Fruit fly (Drosophila melanogaster) whole organism, embryonic: ENCODE measurements around the gene Dus1.

ENCODE experiments used
- Abd-B ChIP-seq: fragments of 200-800 bp; sonication (Bioruptor generic); optimal IDR thresholded peaks from 2 replicates; lab custom pipeline; 2018; ENCODE audit warnings: missing biosample characterization, mild to moderate bottlenecking, missing genetic modification characterization, moderate library complexity
- Blimp-1 ChIP-seq: fragments of 200-800 bp; sonication (Bioruptor generic); optimal IDR thresholded peaks from 3 replicates; lab custom pipeline; 2018; ENCODE audit warnings: missing biosample characterization, missing genetic modification characterization, mild to moderate bottlenecking, moderate library complexity, missing genetic modification reagents
- Bteb2 ChIP-seq: fragments of 200-800 bp; sonication (Bioruptor generic); optimal IDR thresholded peaks from 2 replicates; lab custom pipeline; 2016; ENCODE audit warnings: missing biosample characterization, missing genetic modification characterization
- CG10431 ChIP-seq: fragments of 200-800 bp; sonication (Bioruptor generic); optimal IDR thresholded peaks from 3 replicates; lab custom pipeline; 2018; ENCODE audit warnings: missing biosample characterization, mild to moderate bottlenecking, missing genetic modification characterization
- CG10979 ChIP-seq: fragments of 200-800 bp; sonication (Bioruptor generic); optimal IDR thresholded peaks from 2 replicates; lab custom pipeline; 2018; ENCODE audit warnings: missing biosample characterization, mild to moderate bottlenecking, missing genetic modification characterization, moderate library complexity
- CG11085 ChIP-seq: fragments of 200-800 bp; sonication (Bioruptor generic); IDR thresholded peaks from 2 replicates; pipeline ENCODE4 v1.3.6; 2022; ENCODE audit warnings: missing biosample characterization, missing genetic modification characterization
- CG12155 ChIP-seq: fragments of 200-800 bp; sonication (Bioruptor generic); optimal IDR thresholded peaks from 3 replicates; lab custom pipeline; 2016; ENCODE audit warnings: missing biosample characterization, missing genetic modification characterization
- CG13123 ChIP-seq: fragments of 200-800 bp; sonication (Bioruptor generic); optimal IDR thresholded peaks from 2 replicates; lab custom pipeline; 2016; ENCODE audit warnings: missing biosample characterization, missing genetic modification characterization
- CG13287 ChIP-seq: fragments of 200-800 bp; sonication (Bioruptor generic); IDR thresholded peaks from 2 replicates; pipeline ENCODE4 v1.3.6; 2022; ENCODE audit warnings: missing biosample characterization, missing genetic modification characterization; ENCODE audit not compliant: partially characterized antibody
- CG13894 ChIP-seq: fragments of 200-800 bp; sonication (Bioruptor generic); optimal IDR thresholded peaks from 3 replicates; lab custom pipeline; 2018; ENCODE audit warnings: missing biosample characterization, mild to moderate bottlenecking, missing genetic modification characterization, moderate library complexity
- CG15514 ChIP-seq: fragments of 200-800 bp; sonication (Bioruptor generic); optimal IDR thresholded peaks from 3 replicates; lab custom pipeline; 2017; ENCODE audit warnings: missing biosample characterization, missing genetic modification characterization, mild to moderate bottlenecking, moderate library complexity, missing genetic modification reagents
- CG15601 ChIP-seq: fragments of 200-800 bp; sonication (Bioruptor generic); optimal IDR thresholded peaks from 3 replicates; lab custom pipeline; 2019; ENCODE audit warnings: missing biosample characterization, mild to moderate bottlenecking, missing genetic modification characterization, moderate library complexity
- CG1602 ChIP-seq: fragments of 200-800 bp; sonication (Bioruptor generic); optimal IDR thresholded peaks from 3 replicates; lab custom pipeline; 2016; ENCODE audit warnings: missing biosample characterization, missing genetic modification characterization
- CG17802 ChIP-seq: fragments of 200-800 bp; sonication (Bioruptor generic); optimal IDR thresholded peaks from 2 replicates; lab custom pipeline; 2018; ENCODE audit warnings: missing biosample characterization, mild to moderate bottlenecking, missing genetic modification characterization, moderate library complexity
- CG1832 ChIP-seq: fragments of 200-800 bp; sonication (Bioruptor generic); optimal IDR thresholded peaks from 2 replicates; lab custom pipeline; 2017; ENCODE audit warnings: missing biosample characterization, mild to moderate bottlenecking, missing genetic modification characterization, inconsistent platforms
- CG32767 ChIP-seq: fragments of 200-800 bp; sonication (Bioruptor generic); IDR thresholded peaks from 2 replicates; pipeline ENCODE4 v1.3.6; 2022; ENCODE audit warnings: missing biosample characterization, missing genetic modification characterization
- CG32772 ChIP-seq: fragments of 200-800 bp; sonication (Bioruptor generic); IDR thresholded peaks from 2 replicates; pipeline ENCODE4 v1.3.6; 2022; ENCODE audit warnings: missing biosample characterization, missing genetic modification characterization
- CG33213 ChIP-seq: fragments of 200-800 bp; sonication (Bioruptor generic); optimal IDR thresholded peaks from 3 replicates; lab custom pipeline; 2016; ENCODE audit warnings: missing biosample characterization, missing genetic modification characterization
- CG5180 ChIP-seq: fragments of 200-800 bp; sonication (Bioruptor generic); optimal IDR thresholded peaks from 3 replicates; lab custom pipeline; 2017; ENCODE audit warnings: missing biosample characterization, missing genetic modification characterization, mild to moderate bottlenecking, moderate library complexity, missing genetic modification reagents
- CG6683 ChIP-seq: fragments of 200-800 bp; sonication (Bioruptor generic); optimal IDR thresholded peaks from 2 replicates; lab custom pipeline; 2017; ENCODE audit warnings: missing biosample characterization, mild to moderate bottlenecking, missing genetic modification characterization, missing genetic modification reagents
- CG7372 ChIP-seq: fragments of 200-800 bp; sonication (Bioruptor generic); IDR thresholded peaks from 2 replicates; pipeline ENCODE4 v1.3.6; 2022; ENCODE audit warnings: missing biosample characterization, missing genetic modification characterization
- CG8281 ChIP-seq: fragments of 200-800 bp; sonication (Bioruptor generic); optimal IDR thresholded peaks from 2 replicates; lab custom pipeline; 2018; ENCODE audit warnings: missing biosample characterization, mild to moderate bottlenecking, missing genetic modification characterization, moderate library complexity
- CG8944 ChIP-seq: fragments of 200-800 bp; sonication (Bioruptor generic); optimal IDR thresholded peaks from 3 replicates; lab custom pipeline; 2016; ENCODE audit warnings: missing biosample characterization, missing genetic modification characterization
- Dbx ChIP-seq: fragments of 200-800 bp; sonication (Bioruptor generic); IDR thresholded peaks from 3 replicates; pipeline ENCODE4 v1.3.6; 2022; ENCODE audit warnings: missing biosample characterization, missing genetic modification characterization
- Dll ChIP-seq: fragments of 200-800 bp; sonication (Bioruptor generic); IDR thresholded peaks from 4 replicates; pipeline ENCODE4 v1.3.6; 2022; ENCODE audit warnings: missing biosample characterization, missing genetic modification characterization; ENCODE audit not compliant: partially characterized antibody
- ERR ChIP-seq: fragments of 200-800 bp; sonication (Bioruptor generic); optimal IDR thresholded peaks from 2 replicates; lab custom pipeline; 2016; ENCODE audit warnings: missing biosample characterization, missing genetic modification characterization
- Gsc ChIP-seq: fragments of 200-800 bp; sonication (Bioruptor generic); IDR thresholded peaks from 2 replicates; pipeline ENCODE4 v1.3.6; 2022; ENCODE audit warnings: missing biosample characterization, missing genetic modification characterization
- HLHmδ ChIP-seq: fragments of 200-800 bp; sonication (Bioruptor generic); optimal IDR thresholded peaks from 2 replicates; lab custom pipeline; 2018; ENCODE audit warnings: missing biosample characterization, mild to moderate bottlenecking, missing genetic modification characterization, moderate library complexity
- Nf-YB ChIP-seq: fragments of 200-800 bp; sonication (Bioruptor generic); optimal IDR thresholded peaks from 3 replicates; lab custom pipeline; 2019; ENCODE audit warnings: missing biosample characterization, mild to moderate bottlenecking, missing genetic modification characterization, moderate library complexity
- PHDP ChIP-seq: fragments of 200-800 bp; sonication (Bioruptor generic); optimal IDR thresholded peaks from 3 replicates; lab custom pipeline; 2018; ENCODE audit warnings: missing biosample characterization, mild to moderate bottlenecking, missing genetic modification characterization, moderate library complexity
- Scr ChIP-seq: fragments of 200-800 bp; sonication (Bioruptor generic); IDR thresholded peaks from 2 replicates; pipeline ENCODE4 v1.3.6; 2022; ENCODE audit warnings: missing biosample characterization, missing genetic modification characterization; ENCODE audit not compliant: partially characterized antibody
- Sox100B ChIP-seq: fragments of 200-800 bp; sonication (Bioruptor generic); optimal IDR thresholded peaks from 3 replicates; lab custom pipeline; 2018; ENCODE audit warnings: missing biosample characterization, mild to moderate bottlenecking, missing genetic modification characterization
- Usf ChIP-seq: fragments of 200-800 bp; sonication (Bioruptor generic); optimal IDR thresholded peaks from 2 replicates; lab custom pipeline; 2017; ENCODE audit warnings: missing genotype, missing biosample characterization, missing genetic modification characterization
- Xbp1 ChIP-seq: fragments of 200-800 bp; sonication (Bioruptor generic); optimal IDR thresholded peaks from 3 replicates; lab custom pipeline; 2016; ENCODE audit warnings: missing biosample characterization, mild to moderate bottlenecking, missing genetic modification characterization
- br ChIP-seq: fragments of >200 bp; optimal IDR thresholded peaks from 2 replicates; lab custom pipeline; 2017
- crol ChIP-seq: fragments of 200-800 bp; sonication (Bioruptor generic); IDR thresholded peaks from 2 replicates; pipeline ENCODE4 v1.3.6; 2022; ENCODE audit warnings: missing biosample characterization, missing genetic modification characterization
- cwo ChIP-seq: fragments of 200-800 bp; sonication (Bioruptor generic); optimal IDR thresholded peaks from 3 replicates; lab custom pipeline; 2017; ENCODE audit warnings: missing biosample characterization, missing genetic modification characterization, mild to moderate bottlenecking, moderate library complexity, missing genetic modification reagents
- da ChIP-seq: fragments of 200-800 bp; sonication (Bioruptor generic); optimal IDR thresholded peaks from 2 replicates; lab custom pipeline; 2016; ENCODE audit warnings: missing biosample characterization, missing genetic modification characterization
- dm ChIP-seq: fragments of 200-800 bp; sonication (Bioruptor generic); optimal IDR thresholded peaks from 3 replicates; lab custom pipeline; 2016; ENCODE audit warnings: missing biosample characterization, missing genetic modification characterization
- gro ChIP-seq: fragments of 200-800 bp; sonication (Bioruptor generic); optimal IDR thresholded peaks from 2 replicates; lab custom pipeline; 2016; ENCODE audit warnings: missing biosample characterization, missing genetic modification characterization
- jumu ChIP-seq: fragments of 200-800 bp; sonication (Bioruptor generic); optimal IDR thresholded peaks from 3 replicates; lab custom pipeline; 2016; ENCODE audit warnings: missing biosample characterization, missing genetic modification characterization
- kah ChIP-seq: fragments of 200-800 bp; sonication (Bioruptor generic); optimal IDR thresholded peaks from 2 replicates; lab custom pipeline; 2018; ENCODE audit warnings: missing biosample characterization, mild to moderate bottlenecking, missing genetic modification characterization
- oc ChIP-seq: fragments of 200-800 bp; sonication (Bioruptor generic); optimal IDR thresholded peaks from 2 replicates; lab custom pipeline; 2018; ENCODE audit warnings: missing biosample characterization, mild to moderate bottlenecking, missing genetic modification characterization, moderate library complexity
- odd ChIP-seq: fragments of 200-800 bp; sonication (Bioruptor generic); optimal IDR thresholded peaks from 2 replicates; lab custom pipeline; 2017; ENCODE audit warnings: missing biosample characterization, mild to moderate bottlenecking, missing genetic modification characterization
- p53 ChIP-seq: fragments of 200-800 bp; sonication (Bioruptor generic); optimal IDR thresholded peaks from 2 replicates; lab custom pipeline; 2016; ENCODE audit warnings: missing biosample characterization, missing genetic modification characterization
- peb ChIP-seq: fragments of 200-800 bp; sonication (Bioruptor generic); IDR thresholded peaks from 2 replicates; pipeline ENCODE4 v1.3.6; 2022; ENCODE audit warnings: missing biosample characterization, missing genetic modification characterization
- rib ChIP-seq: fragments of 200-800 bp; sonication (Bioruptor generic); IDR thresholded peaks from 2 replicates; pipeline ENCODE4 v1.3.6; 2022; ENCODE audit warnings: missing biosample characterization, missing genetic modification characterization
- sens-2 ChIP-seq: fragments of 200-800 bp; sonication (Bioruptor generic); IDR thresholded peaks from 2 replicates; pipeline ENCODE4 v1.3.6; 2022; ENCODE audit warnings: missing biosample characterization, missing genetic modification characterization
- vnd ChIP-seq: fragments of 200-800 bp; sonication (Bioruptor generic); IDR thresholded peaks from 3 replicates; pipeline ENCODE4 v1.3.6; 2022; ENCODE audit warnings: missing biosample characterization, missing genetic modification characterization; ENCODE audit not compliant: partially characterized antibody
- z ChIP-seq: fragments of 200-800 bp; sonication (Bioruptor generic); IDR thresholded peaks from 3 replicates; pipeline ENCODE4 v1.3.6; 2022; ENCODE audit warnings: missing biosample characterization, missing genetic modification characterization

Gene Dus1

DNA sequence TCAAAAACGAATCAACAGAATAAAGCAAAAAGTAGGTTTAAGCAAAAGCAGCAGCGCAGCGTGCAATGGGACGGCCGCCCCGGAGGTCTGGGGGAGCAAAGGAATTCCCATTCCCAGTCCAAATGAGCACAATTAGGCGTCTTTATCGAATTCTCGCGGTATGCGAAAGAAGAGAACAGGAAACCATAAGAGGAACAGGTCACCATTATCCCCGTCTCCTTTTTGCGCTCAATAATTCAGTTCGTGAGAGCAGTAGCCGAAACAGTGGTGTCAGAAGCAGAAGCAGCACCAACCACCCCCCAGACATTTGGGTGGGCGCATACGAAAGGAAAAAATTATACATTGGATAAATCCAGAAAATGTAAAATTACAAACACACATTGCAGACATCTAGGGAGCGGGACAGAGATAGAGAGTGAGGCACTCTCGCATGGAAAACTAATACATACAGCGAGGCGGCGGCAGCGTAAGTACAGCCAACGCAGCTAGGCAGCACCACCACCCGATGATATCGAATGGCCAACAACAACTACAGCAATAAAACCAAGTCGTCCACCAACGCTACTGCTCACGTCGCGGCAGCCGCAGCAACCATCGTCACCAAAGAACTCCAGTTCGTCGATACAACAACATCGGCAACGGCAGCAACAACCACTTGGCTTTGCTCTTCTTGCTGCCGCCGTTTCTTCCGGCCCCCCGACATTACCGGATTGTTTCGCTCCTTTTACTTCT is 47.5 kb downstream of the Dus1 start (continued):
- TF ChIP-seq Sox100B (GFP tag; lab: Kevin White, UChicago) (no peak), br (no peak), CG15601 (tag; lab: Kevin White, UChicago) (no peak), HLHmδ (GFP tag; lab: Kevin White, UChicago) (no peak), CG15514 (GFP tag; lab: Kevin White, UChicago) (no peak), ERR (GFP tag; lab: Kevin White, UChicago) (no peak), Bteb2 (no peak), CG1602 (GFP tag; lab: Kevin White, UChicago) (no peak), Xbp1 (GFP tag; lab: Kevin White, UChicago) (no peak), peb (GFP tag; lab: Robert Waterston, UW) (no peak), Dll (GFP tag; lab: Robert Waterston, UW) (0 out of 4 replicates have a peak, but pooled peaks have one; percentile 46), CG11085 (GFP tag; lab: Robert Waterston, UW) (no peak), cwo (GFP tag; lab: Kevin White, UChicago) (no peak), da (GFP tag; lab: Kevin White, UChicago) (no peak), z (GFP tag; lab: Robert Waterston, UW) (0 out of 3 replicates have a peak, but pooled peaks have one; percentile 21), p53 (GFP tag; lab: Kevin White, UChicago) (no peak), jumu (GFP tag; lab: Kevin White, UChicago) (no peak), PHDP (tag; lab: Kevin White, UChicago) (no peak), Dbx (no peak), Abd-B (no peak), CG1832 (no peak), kah (peak; percentile 33), CG17802 (no peak), gro (GFP tag; lab: Kevin White, UChicago) (no peak), CG6683 (GFP tag; lab: Kevin White, UChicago) (no peak), odd (GFP tag; lab: Kevin White, UChicago) (no peak), CG5180 (GFP tag; lab: Kevin White, UChicago) (no peak), dm (no peak), CG8944 (GFP tag; lab: Kevin White, UChicago) (no peak), CG10979 (no peak), Gsc (GFP tag; lab: Robert Waterston, UW) (no peak), crol (GFP tag; lab: Robert Waterston, UW) (peak; percentile 77), Nf-YB (no peak), CG12155 (no peak), CG7372 (no peak), oc (tag; lab: Kevin White, UChicago) (no peak), sens-2 (GFP tag; lab: Robert Waterston, UW) (no peak), Scr (GFP tag; lab: Robert Waterston, UW) (peak; percentile 39; the same call in 1 of the 2 replicates), Blimp-1 (no peak), vnd (GFP tag; lab: Robert Waterston, UW) (no peak), CG32767 (peak; percentile 27; the same call in 1 of the 2 replicates), CG10431 (GFP tag; lab: Kevin White, UChicago) (no peak), CG13287 (GFP tag; lab: Robert Waterston, UW) (0 out of 2 replicates have a peak, but pooled peaks have one; percentile 3), CG13123 (GFP tag; lab: Kevin White, UChicago) (no peak), CG32772 (GFP tag; lab: Robert Waterston, UW) (no peak), Usf (GFP tag; lab: Kevin White, UChicago) (no peak), CG13894 (tag; lab: Kevin White, UChicago) (no peak), CG8281 (tag; lab: Kevin White, UChicago) (no peak), rib (no peak), CG33213 (GFP tag; lab: Kevin White, UChicago) (no peak)
